Fruit fly (Drosophila melanogaster): ENCODE data around the gene CG43246.

CG43246 gene

dm6 chr3L:14543971-14544655, 7.7 kb downstream of the CG43246 start (continued):
- TF ChIP-seq sug (tag; optimal IDR thresholded peaks at IDR 0.05) (peak; percentile 62), CG6689 (GFP tag; IDR thresholded peaks at IDR 0.05) (no peak), jing (GFP tag; optimal IDR thresholded peaks at IDR 0.05) (no peak), zf30C (GFP tag; optimal IDR thresholded peaks at IDR 0.05) (no peak), CG1233 (GFP tag; optimal IDR thresholded peaks at IDR 0.05) (no peak), Stat92E (GFP tag; optimal IDR thresholded peaks at IDR 0.05) (no peak), sr (GFP tag; IDR thresholded peaks at IDR 0.05) (no peak), CG18619 (GFP tag; optimal IDR thresholded peaks at IDR 0.05) (no peak), CG11247 (GFP tag; IDR thresholded peaks at IDR 0.05) (no peak), p53 (GFP tag; optimal IDR thresholded peaks at IDR 0.05) (no peak), Atf3 (GFP tag; optimal IDR thresholded peaks at IDR 0.05) (no peak), CG12071 (GFP tag; optimal IDR thresholded peaks at IDR 0.05) (peak; percentile 40), az2 (GFP tag; optimal IDR thresholded peaks at IDR 0.05) (no peak), crp (GFP tag; optimal IDR thresholded peaks at IDR 0.05) (no peak), Ssrp (tag; optimal IDR thresholded peaks at IDR 0.05) (no peak), MTF-1 (GFP tag; optimal IDR thresholded peaks at IDR 0.05; ENCODE audit: borderline replicate concordance) (no peak), Poxn (GFP tag; IDR thresholded peaks at IDR 0.05) (no peak), schlank (tag; optimal IDR thresholded peaks at IDR 0.05) (peak; percentile 12), zfh1 (GFP tag; IDR thresholded peaks at IDR 0.05) (0 out of 3 replicates have a peak, but pooled peaks have one; percentile 36), peb (GFP tag; IDR thresholded peaks at IDR 0.05) (no peak), eve (GFP tag; optimal IDR thresholded peaks at IDR 0.05) (no peak), kah (GFP tag; optimal IDR thresholded peaks at IDR 0.05) (peak; percentile 84), NK7.1 (GFP tag; optimal IDR thresholded peaks at IDR 0.05) (no peak), Rx (GFP tag; IDR thresholded peaks at IDR 0.05) (no peak), CG17612 (GFP tag; IDR thresholded peaks at IDR 0.05) (no peak), klu (GFP tag; IDR thresholded peaks at IDR 0.05) (no peak), CG11560 (tag; IDR thresholded peaks at IDR 0.05) (no peak), CG7839 (tag; optimal IDR thresholded peaks at IDR 0.05) (no peak), Med (GFP tag) (peak; percentile 93), ERR (GFP tag; optimal IDR thresholded peaks at IDR 0.05) (no peak), H15 (GFP tag; IDR thresholded peaks at IDR 0.05) (no peak), Sox100B (GFP tag; optimal IDR thresholded peaks at IDR 0.05) (peak; percentile 18), CG31388 (GFP tag; optimal IDR thresholded peaks at IDR 0.05) (no peak), jigr1 (GFP tag; IDR thresholded peaks at IDR 0.05) (no peak), CG2712 (tag; optimal IDR thresholded peaks at IDR 0.05) (no peak), CG9797 (GFP tag; optimal IDR thresholded peaks at IDR 0.05) (no peak), z (GFP tag; IDR thresholded peaks at IDR 0.05) (0 out of 3 replicates have a peak, but pooled peaks have one; percentile 43), pita (GFP tag; optimal IDR thresholded peaks at IDR 0.05) (no peak), ro (GFP tag; IDR thresholded peaks at IDR 0.05) (no peak), CG2889 (GFP tag; IDR thresholded peaks at IDR 0.05) (no peak), Elba2 (GFP tag; optimal IDR thresholded peaks at IDR 0.05) (no peak), Dbx (GFP tag; IDR thresholded peaks at IDR 0.05) (no peak), CG5245 (GFP tag; optimal IDR thresholded peaks at IDR 0.05) (no peak), CoRest (tag; optimal IDR thresholded peaks at IDR 0.05) (peak; percentile 3), shn (GFP tag; optimal IDR thresholded peaks at IDR 0.05) (no peak), bowl (GFP tag; IDR thresholded peaks at IDR 0.05) (0 out of 2 replicates have a peak, but pooled peaks have one; percentile 6), Nf-YA (GFP tag; IDR thresholded peaks at IDR 0.05) (no peak; the same call in 1 of the 2 replicates), btn (GFP tag; optimal IDR thresholded peaks at IDR 0.05) (no peak), Spps (tag; optimal IDR thresholded peaks at IDR 0.05) (no peak), CG10959 (GFP tag; IDR thresholded peaks at IDR 0.05) (no peak), Dek (tag; optimal IDR thresholded peaks at IDR 0.05) (no peak)
